Worm (Caenorhabditis elegans): ENCODE data around the gene K12H6.4.

K12H6.4 gene

ce11 chrII:2787031-2787512 is 37.0 kb downstream of the K12H6.4 start, which contains the start of the genes F08D12.12 and srpa-72 (continued):
- no peak for TF ChIP-seq blmp-1 (tag; optimal IDR thresholded peaks at IDR 0.05; ENCODE audit: insufficient read depth)
- no peak for TF ChIP-seq sem-4 (tag; optimal IDR thresholded peaks at IDR 0.05)
- TF ChIP-seq snpc-4 (tag; optimal IDR thresholded peaks at IDR 0.05), result no peak
- TF ChIP-seq nhr-23 (tag; optimal IDR thresholded peaks at IDR 0.05), result no peak
- TF ChIP-seq C34F6.9 (tag; optimal IDR thresholded peaks at IDR 0.05), result peak; percentile 33

ce11 chrII:2785787-2786186 is 38.3 kb downstream of the K12H6.4 start:
- no peak for TF ChIP-seq Y55F3AM.14 (GFP tag; optimal IDR thresholded peaks at IDR 0.05)
- TF ChIP-seq unc-55 (GFP tag; optimal IDR thresholded peaks at IDR 0.05), result no peak
- TF ChIP-seq unc-39 (tag; optimal IDR thresholded peaks at IDR 0.05), result no peak
- no peak for TF ChIP-seq elt-1 (tag; optimal IDR thresholded peaks at IDR 0.05)
- no peak for TF ChIP-seq nhr-129 (tag; optimal IDR thresholded peaks at IDR 0.05)
- TF ChIP-seq skn-1 (tag; optimal IDR thresholded peaks at IDR 0.05), result no peak
- TF ChIP-seq ztf-4 (tag; optimal IDR thresholded peaks at IDR 0.05), result no peak
- TF ChIP-seq nhr-21 (tag; optimal IDR thresholded peaks at IDR 0.05), result no peak

DNA sequence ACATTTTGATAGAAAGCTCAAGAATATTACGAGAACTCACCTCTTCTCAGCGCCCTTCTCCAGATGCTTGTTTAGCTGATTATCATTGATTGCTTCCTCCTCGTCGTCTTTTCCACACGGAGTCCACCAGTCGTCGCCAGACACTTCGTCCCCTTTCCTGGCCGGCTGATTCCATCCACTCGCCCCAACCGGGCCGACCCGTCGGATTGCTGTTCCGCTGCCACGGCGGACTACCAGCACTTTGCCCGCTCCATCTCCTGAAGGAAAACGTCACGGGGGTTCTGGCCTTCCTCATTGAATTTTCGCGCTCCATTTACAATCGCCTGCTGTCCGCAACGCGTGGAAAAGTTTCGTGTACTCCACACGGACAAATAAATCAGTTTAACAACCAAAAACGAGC is 40.7 kb downstream of the K12H6.4 start:
- TF ChIP-seq aly-2 (tag; optimal IDR thresholded peaks at IDR 0.05) (no peak), lin-13 (GFP tag; optimal IDR thresholded peaks at IDR 0.05) (no peak), egl-27 (tag; optimal IDR thresholded peaks at IDR 0.05) (no peak), ztf-1 (GFP tag; conservative IDR thresholded peaks at IDR 0.05) (no peak), ztf-4 (tag; optimal IDR thresholded peaks at IDR 0.05) (no peak), blmp-1 (tag; optimal IDR thresholded peaks at IDR 0.05; ENCODE audit: insufficient read depth) (no peak), F13H6.1 (tag; optimal IDR thresholded peaks at IDR 0.05) (no peak), nhr-10 (tag; optimal IDR thresholded peaks at IDR 0.05) (no peak), crh-2 (tag; optimal IDR thresholded peaks at IDR 0.05) (no peak), nhr-23 (tag; optimal IDR thresholded peaks at IDR 0.05) (no peak), nhr-12 (tag; optimal IDR thresholded peaks at IDR 0.05) (no peak)

ce11 chrII:2781355-2781754 is 42.7 kb downstream of the K12H6.4 start, which contains the start of gene F08D12.2:
F08D12.2 (plus strand) TSS chrII:2781655.
- TF ChIP-seq unc-62 (GFP tag; optimal IDR thresholded peaks at IDR 0.05) (no peak), ztf-11 (tag; optimal IDR thresholded peaks at IDR 0.05) (no peak), zag-1 (tag; optimal IDR thresholded peaks at IDR 0.05) (no peak), nhr-77 (tag; optimal IDR thresholded peaks at IDR 0.05) (no peak), snpc-4 (tag; optimal IDR thresholded peaks at IDR 0.05) (no peak), lin-13 (GFP tag; optimal IDR thresholded peaks at IDR 0.05) (no peak), fos-1 (tag; optimal IDR thresholded peaks at IDR 0.05) (no peak), unc-55 (GFP tag; optimal IDR thresholded peaks at IDR 0.05) (no peak), unc-39 (tag; optimal IDR thresholded peaks at IDR 0.05) (no peak), ceh-16 (tag; optimal IDR thresholded peaks at IDR 0.05) (no peak), sma-3 (GFP tag; optimal IDR thresholded peaks at IDR 0.05) (no peak), mdl-1 (tag; optimal IDR thresholded peaks at IDR 0.05) (no peak)

DNA sequence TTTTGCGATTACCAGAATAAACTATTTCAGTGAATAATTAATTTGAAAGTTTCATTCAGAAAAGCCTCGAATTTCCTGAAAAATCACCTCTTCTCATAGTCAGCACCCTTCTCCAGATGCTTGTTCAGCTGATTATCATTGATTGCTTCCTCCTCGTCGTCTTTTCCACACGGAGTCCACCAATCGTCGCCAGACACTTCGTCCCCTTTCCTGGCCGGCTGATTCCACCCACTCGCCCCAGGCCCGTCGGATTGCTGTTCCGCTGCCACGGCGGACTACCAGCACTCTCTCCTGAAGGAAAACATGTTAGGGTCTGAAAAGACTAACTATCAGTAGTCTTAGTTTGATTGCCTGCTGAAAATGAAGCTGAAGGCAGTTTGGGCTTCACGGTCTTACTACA is 43.3 kb downstream of the K12H6.4 start:
- no peak for TF ChIP-seq mbf-1 (tag; optimal IDR thresholded peaks at IDR 0.05)
- TF ChIP-seq Y55F3AM.14 (GFP tag; optimal IDR thresholded peaks at IDR 0.05), result no peak
- no peak for TF ChIP-seq lin-39 (tag; optimal IDR thresholded peaks at IDR 0.05)
- TF ChIP-seq lsy-2 (tag; optimal IDR thresholded peaks at IDR 0.05), result no peak
- TF ChIP-seq gmeb-1 (tag; optimal IDR thresholded peaks at IDR 0.05), result no peak

ce11 chrII:2779253-2779652 is 44.8 kb downstream of the K12H6.4 start, which contains the start of gene F08D12.3:
F08D12.3 (plus strand) TSS chrII:2779553.
- TF ChIP-seq ZK546.5 (tag; optimal IDR thresholded peaks at IDR 0.05), result no peak
- TF ChIP-seq fos-1 (tag; optimal IDR thresholded peaks at IDR 0.05), result no peak
- no peak for TF ChIP-seq R02D3.7 (tag; optimal IDR thresholded peaks at IDR 0.05)
- TF ChIP-seq ztf-1 (GFP tag; conservative IDR thresholded peaks at IDR 0.05), result no peak
- no peak for TF ChIP-seq nhr-6 (tag; optimal IDR thresholded peaks at IDR 0.05)
- no peak for TF ChIP-seq mab-5 (tag; optimal IDR thresholded peaks at IDR 0.05)
- no peak for TF ChIP-seq unc-55 (GFP tag; optimal IDR thresholded peaks at IDR 0.05)
- no peak for TF ChIP-seq nhr-77 (tag; optimal IDR thresholded peaks at IDR 0.05)
